Worm (Caenorhabditis elegans) whole organism, L4/young adult: Measurements from ENCODE around the gene twk-17.

ENCODE experiments used
- W03F9.2 ChIP-seq: fragments of 150-350 bp; optimal IDR thresholded peaks from 2 replicates; lab custom pipeline; 2014; ENCODE audit warnings: missing biosample characterization, missing genetic modification characterization
- him-1 ChIP-seq: sonication (generic microtip); optimal IDR thresholded peaks from 2 replicates; lab custom pipeline; 2016; ENCODE audit warnings: missing genotype, missing genetic modification reagents, missing genetic modification characterization, missing compliant biosample characterization

DNA sequence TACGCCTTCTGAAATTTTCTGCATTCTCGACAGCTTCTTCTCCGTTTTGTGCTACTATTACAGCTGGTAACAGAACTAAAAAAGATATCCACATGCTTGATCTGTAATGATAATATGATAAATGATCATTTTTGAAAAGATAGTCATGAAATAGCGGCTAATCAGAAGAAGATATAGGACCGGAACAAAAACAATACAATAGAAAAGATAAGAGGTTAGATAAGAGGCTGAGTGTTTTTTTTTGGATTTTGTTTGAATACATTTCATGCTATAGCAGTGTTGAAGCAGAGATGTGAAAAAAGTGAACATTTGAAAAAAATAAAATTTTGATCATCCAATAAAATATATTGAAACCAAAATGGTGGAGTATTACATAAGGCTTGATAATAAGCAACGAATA lies 53.6 kb downstream of the twk-17 start, which contains the start of gene F46C8.8:
- TF ChIP-seq him-1 (tag; lab: Kevin White, UChicago) (no peak), W03F9.2 (tag; lab: Kevin White, UChicago) (no peak)
